Worm (Caenorhabditis elegans) whole organism, young adult: ENCODE measurements around the gene atf-7.

Source experiments
- B0019.2 ChIP-seq: fragments of 200-800 bp; sonication (Bioruptor generic); conservative IDR thresholded peaks from 2 replicates; pipeline ENCODE4 v1.3.6; 2022; ENCODE audit warnings: missing genetic modification reagents, missing genetic modification characterization, missing compliant biosample characterization
- B0035.1 ChIP-seq: sonication (generic microtip); optimal IDR thresholded peaks from 2 replicates; lab custom pipeline; 2016; ENCODE audit warnings: missing genetic modification characterization, mild to moderate bottlenecking, missing compliant biosample characterization, missing genotype, missing genetic modification reagents
- C06A6.2 ChIP-seq: fragments of 200-800 bp; sonication (Bioruptor generic); conservative IDR thresholded peaks from 2 replicates; pipeline ENCODE4 v1.3.6; 2022; ENCODE audit warnings: missing genetic modification characterization, missing compliant biosample characterization
- C17E4.6 ChIP-seq: fragments of 200-800 bp; sonication (Bioruptor generic); IDR thresholded peaks from 2 replicates; pipeline ENCODE4 v1.3.6; 2022; ENCODE audit warnings: missing genetic modification reagents, missing genetic modification characterization, missing compliant biosample characterization
- F10E7.11 ChIP-seq: sonication (generic microtip); optimal IDR thresholded peaks from 2 replicates; lab custom pipeline; 2017; ENCODE audit warnings: mild to moderate bottlenecking, missing genetic modification characterization, moderate library complexity, missing compliant biosample characterization
- F23B12.7 ChIP-seq: sonication (generic microtip); optimal IDR thresholded peaks from 2 replicates; lab custom pipeline; 2017; ENCODE audit warnings: missing genetic modification characterization, mild to moderate bottlenecking, missing compliant biosample characterization, antibody characterized with exemption, moderate library complexity; ENCODE audit not compliant: insufficient read depth
- F33H1.4 ChIP-seq: fragments of 200-800 bp; sonication (Bioruptor generic); IDR thresholded peaks from 2 replicates; pipeline ENCODE4 v1.3.6; 2022; ENCODE audit warnings: missing genetic modification reagents, missing genetic modification characterization, missing compliant biosample characterization
- F52B5.7 ChIP-seq: sonication (generic microtip); optimal IDR thresholded peaks from 2 replicates; lab custom pipeline; 2016; ENCODE audit warnings: mild to moderate bottlenecking, missing genetic modification characterization, missing compliant biosample characterization
- K11D2.4 ChIP-seq: fragments of 200-800 bp; sonication (Bioruptor generic); IDR thresholded peaks from 2 replicates; pipeline ENCODE4 v1.3.6; 2022; ENCODE audit warnings: missing genetic modification reagents, missing genetic modification characterization, missing compliant biosample characterization
- K12H6.12 ChIP-seq: fragments of 200-800 bp; sonication (Bioruptor generic); optimal IDR thresholded peaks from 2 replicates; lab custom pipeline; 2018; ENCODE audit warnings: mild to moderate bottlenecking, missing genetic modification characterization, missing compliant biosample characterization
- Y53G8AR.9 ChIP-seq: fragments of 200-800 bp; sonication (Bioruptor generic); conservative IDR thresholded peaks from 2 replicates; pipeline ENCODE4 v1.3.6; 2022; ENCODE audit warnings: missing genetic modification reagents, missing genetic modification characterization, missing compliant biosample characterization
- Y56A3A.18 ChIP-seq: fragments of 200-800 bp; sonication (Bioruptor generic); IDR thresholded peaks from 2 replicates; pipeline ENCODE4 v1.3.6; 2022; ENCODE audit warnings: missing genetic modification reagents, missing genetic modification characterization, missing compliant biosample characterization
- Y79H2A.3 ChIP-seq: fragments of 200-800 bp; sonication (Bioruptor generic); conservative IDR thresholded peaks from 2 replicates; pipeline ENCODE4 v1.3.6; 2022; ENCODE audit warnings: missing genetic modification reagents, missing genetic modification characterization, missing compliant biosample characterization
- Y95B8A.8 ChIP-seq: fragments of 200-800 bp; sonication (Bioruptor generic); IDR thresholded peaks from 2 replicates; pipeline ENCODE4 v1.3.6; 2022; ENCODE audit warnings: missing genetic modification reagents, missing genetic modification characterization, missing compliant biosample characterization
- ZK185.1 ChIP-seq: sonication (generic microtip); optimal IDR thresholded peaks from 2 replicates; lab custom pipeline; 2016; ENCODE audit warnings: mild to moderate bottlenecking, missing genetic modification characterization, missing compliant biosample characterization; ENCODE audit not compliant: poor library complexity, severe bottlenecking
- aptf-3 ChIP-seq: fragments of 200-800 bp; sonication (Bioruptor generic); IDR thresholded peaks from 2 replicates; pipeline ENCODE4 v1.3.6; 2022; ENCODE audit warnings: missing genetic modification characterization, missing compliant biosample characterization
- attf-3 ChIP-seq: fragments of 200-800 bp; sonication (Bioruptor generic); conservative IDR thresholded peaks from 2 replicates; pipeline ENCODE4 v1.3.6; 2022; ENCODE audit warnings: missing genetic modification reagents, missing genetic modification characterization, missing compliant biosample characterization
- bed-1 ChIP-seq: fragments of 200-800 bp; sonication (Bioruptor generic); IDR thresholded peaks from 2 replicates; pipeline ENCODE4 v1.3.6; 2022; ENCODE audit warnings: missing genetic modification reagents, missing genetic modification characterization, missing compliant biosample characterization
- cebp-1 ChIP-seq, 2 experiments: fragments of 200-800 bp in 1 of 2; sonication (Bioruptor generic) in 1 of 2; sonication (generic microtip) in 1 of 2; IDR thresholded peaks in 1 of 2; optimal IDR thresholded peaks in 1 of 2; 2 replicates each; pipeline versions ENCODE4 v1.3.6 to Lab custom; 2017 to 2022; ENCODE audit warnings: missing compliant biosample characterization in 2 of 2, missing genetic modification characterization in 2 of 2, mild to moderate bottlenecking in 1 of 2, missing genetic modification reagents in 1 of 2, moderate library complexity in 1 of 2
- cebp-2 ChIP-seq: fragments of 200-800 bp; sonication (Bioruptor generic); IDR thresholded peaks from 2 replicates; pipeline ENCODE4 v1.3.6; 2022; ENCODE audit warnings: missing genetic modification characterization, missing compliant biosample characterization
- ceh-27 ChIP-seq: fragments of 200-800 bp; sonication (Bioruptor generic); optimal IDR thresholded peaks from 2 replicates; lab custom pipeline; 2018; ENCODE audit warnings: mild to moderate bottlenecking, missing genetic modification characterization, moderate library complexity, missing compliant biosample characterization
- ceh-79 ChIP-seq: sonication (generic microtip); optimal IDR thresholded peaks from 2 replicates; lab custom pipeline; 2017; ENCODE audit warnings: mild to moderate bottlenecking, missing genetic modification characterization, missing compliant biosample characterization
- ceh-91 ChIP-seq: fragments of 200-800 bp; sonication (Bioruptor generic); IDR thresholded peaks from 2 replicates; pipeline ENCODE4 v1.3.6; 2022; ENCODE audit warnings: missing genetic modification reagents, missing genetic modification characterization, missing compliant biosample characterization
- egl-18 ChIP-seq: fragments of 200-800 bp; sonication (Bioruptor generic); IDR thresholded peaks from 2 replicates; pipeline ENCODE4 v1.3.6; 2022; ENCODE audit warnings: missing genetic modification reagents, missing genetic modification characterization, missing compliant biosample characterization
- egl-44 ChIP-seq: fragments of 200-800 bp; sonication (Bioruptor generic); IDR thresholded peaks from 2 replicates; pipeline ENCODE4 v1.3.6; 2022; ENCODE audit warnings: missing genetic modification reagents, missing genetic modification characterization, missing compliant biosample characterization
- him-1 ChIP-seq: sonication (generic microtip); optimal IDR thresholded peaks from 2 replicates; lab custom pipeline; 2016; ENCODE audit warnings: missing genotype, missing genetic modification reagents, missing genetic modification characterization, missing compliant biosample characterization
- let-526 ChIP-seq: fragments of 200-800 bp; sonication (Bioruptor generic); IDR thresholded peaks from 2 replicates; pipeline ENCODE4 v1.3.6; 2022; ENCODE audit warnings: missing genetic modification reagents, missing genetic modification characterization, missing compliant biosample characterization
- let-607 ChIP-seq, 2 experiments: fragments of 200-800 bp in 1 of 2; sonication (Bioruptor generic) in 1 of 2; sonication (generic microtip) in 1 of 2; optimal IDR thresholded peaks; 2 replicates each; lab custom pipeline; 2016 to 2018; ENCODE audit warnings: mild to moderate bottlenecking in 2 of 2, missing compliant biosample characterization in 2 of 2, missing genetic modification characterization in 2 of 2, moderate library complexity in 2 of 2, missing genotype in 1 of 2
- lin-54 ChIP-seq: fragments of 200-800 bp; sonication (Bioruptor generic); optimal IDR thresholded peaks from 2 replicates; lab custom pipeline; 2018; ENCODE audit warnings: mild to moderate bottlenecking, missing genetic modification characterization, missing compliant biosample characterization
- madf-10 ChIP-seq: sonication (generic microtip); optimal IDR thresholded peaks from 2 replicates; lab custom pipeline; 2016; ENCODE audit warnings: mild to moderate bottlenecking, missing genetic modification characterization, missing compliant biosample characterization
- madf-3 ChIP-seq: fragments of 200-800 bp; sonication (Bioruptor generic); IDR thresholded peaks from 2 replicates; pipeline ENCODE4 v1.3.6; 2022; ENCODE audit warnings: missing genetic modification reagents, missing genetic modification characterization, missing compliant biosample characterization
- madf-6 ChIP-seq: fragments of 200-800 bp; sonication (Bioruptor generic); IDR thresholded peaks from 2 replicates; pipeline ENCODE4 v1.3.6; 2022; ENCODE audit warnings: missing genetic modification reagents, missing genetic modification characterization, missing compliant biosample characterization
- mcd-1 ChIP-seq: fragments of 200-800 bp; sonication (Bioruptor generic); IDR thresholded peaks from 2 replicates; pipeline ENCODE4 v1.3.6; 2022; ENCODE audit warnings: missing genetic modification reagents, missing genetic modification characterization, missing compliant biosample characterization
- nfyb-1 ChIP-seq: fragments of 200-800 bp; sonication (Bioruptor generic); IDR thresholded peaks from 2 replicates; pipeline ENCODE4 v1.3.6; 2022; ENCODE audit warnings: missing genetic modification reagents, missing genetic modification characterization, missing compliant biosample characterization
- pha-4 ChIP-seq: fragments of 150-350 bp; sonication (generic microtip); optimal IDR thresholded peaks from 2 replicates; lab custom pipeline; 2014; ENCODE audit warnings: missing biosample characterization, missing genetic modification reagents, missing genetic modification characterization
- rcor-1 ChIP-seq: fragments of 200-800 bp; sonication (Bioruptor generic); IDR thresholded peaks from 2 replicates; pipeline ENCODE4 v1.3.6; 2022; ENCODE audit warnings: missing genetic modification reagents, missing genetic modification characterization, missing compliant biosample characterization
- sea-2 ChIP-seq: fragments of 200-800 bp; sonication (Bioruptor generic); IDR thresholded peaks from 2 replicates; pipeline ENCODE4 v1.3.6; 2022; ENCODE audit warnings: missing genetic modification characterization, missing compliant biosample characterization
- snpc-1.1 ChIP-seq: sonication (generic microtip); optimal IDR thresholded peaks from 2 replicates; lab custom pipeline; 2017; ENCODE audit warnings: missing genetic modification characterization, mild to moderate bottlenecking, missing compliant biosample characterization, antibody characterized with exemption, moderate library complexity, missing genotype, missing genetic modification reagents; ENCODE audit not compliant: insufficient read depth
- snpc-1.3 ChIP-seq: sonication (generic microtip); optimal IDR thresholded peaks from 2 replicates; lab custom pipeline; 2017; ENCODE audit warnings: missing genetic modification characterization, mild to moderate bottlenecking, missing compliant biosample characterization, antibody characterized with exemption, moderate library complexity, missing genotype, missing genetic modification reagents; ENCODE audit not compliant: insufficient read depth
- tbx-9 ChIP-seq: sonication (generic microtip); optimal IDR thresholded peaks from 2 replicates; lab custom pipeline; 2016; ENCODE audit warnings: borderline replicate concordance, missing genetic modification characterization, inconsistent platforms, missing compliant biosample characterization
- unc-62 ChIP-seq: fragments of 150-350 bp; optimal IDR thresholded peaks from 2 replicates; lab custom pipeline; 2014; ENCODE audit warnings: missing biosample characterization, missing genetic modification reagents, missing genetic modification characterization
- zim-3 ChIP-seq: sonication (generic microtip); optimal IDR thresholded peaks from 2 replicates; lab custom pipeline; 2017; ENCODE audit warnings: mild to moderate bottlenecking, missing genetic modification characterization, moderate library complexity, missing compliant biosample characterization

The atf-7 gene

ce11 chrIII:4475428-4475968 is 23.3 kb downstream of the atf-7 start, which contains the start of gene rps-1 (continued):
- peak; percentile 95 for TF ChIP-seq C06A6.2 (GFP tag; lab: Robert Waterston, UW)
- peak; percentile 98 for TF ChIP-seq rcor-1 (GFP tag; lab: Robert Waterston, UW)
- TF ChIP-seq F10E7.11 (tag; lab: Kevin White, UChicago), result peak; percentile 86
- peak; percentile 95 for TF ChIP-seq snpc-1.3 (tag; lab: Kevin White, UChicago)
- TF ChIP-seq Y95B8A.8 (GFP tag; lab: Robert Waterston, UW), result peak; percentile 93
- TF ChIP-seq B0035.1 (tag; lab: Kevin White, UChicago), result peak; percentile 87
- TF ChIP-seq K12H6.12 (tag; lab: Kevin White, UChicago), result peak; percentile 97
- TF ChIP-seq B0019.2 (GFP tag; lab: Robert Waterston, UW), result peak; percentile 77
- peak; percentile 89 for TF ChIP-seq ceh-91 (GFP tag; lab: Robert Waterston, UW)
- TF ChIP-seq F23B12.7 (tag; lab: Kevin White, UChicago), result peak; percentile 96
- peak; percentile 95 for TF ChIP-seq madf-6 (GFP tag; lab: Robert Waterston, UW)
- TF ChIP-seq F52B5.7 (tag; lab: Kevin White, UChicago), result peak; percentile 78
- TF ChIP-seq lin-54 (GFP tag; lab: Kevin White, UChicago), result peak; percentile 97
- peak; percentile 74 for TF ChIP-seq zim-3 (tag; lab: Kevin White, UChicago)
- TF ChIP-seq aptf-3 (GFP tag; lab: Robert Waterston, UW), result peak; percentile 72; the same call in 1 of the 2 replicates
- peak; percentile 81 for TF ChIP-seq attf-3 (GFP tag; lab: Robert Waterston, UW)

- TF ChIP-seq snpc-1.3 (tag; lab: Kevin White, UChicago) (no peak), Y56A3A.18 (GFP tag; lab: Robert Waterston, UW) (peak; percentile 59; the same call in 1 of the 2 replicates), mcd-1 (GFP tag; lab: Robert Waterston, UW) (no peak), C06A6.2 (GFP tag; lab: Robert Waterston, UW) (no peak)
- TF ChIP-seq, all 124 proteins: peak for 1
Measured at ce11 chrIII:4474908-4475307, 23.9 kb downstream of the atf-7 start, which contains the start of gene ifet-1. ifet-1 (minus strand) TSS chrIII:4475150.

ce11 chrIII:4470793-4471192 is 28.1 kb downstream of the atf-7 start:
- TF ChIP-seq C17E4.6 (GFP tag; lab: Robert Waterston, UW) (0 out of 2 replicates have a peak, but pooled peaks have one; percentile 36), bed-1 (GFP tag; lab: Robert Waterston, UW) (peak; percentile 24; the same call in 1 of the 2 replicates), egl-18 (GFP tag; lab: Robert Waterston, UW) (0 out of 2 replicates have a peak, but pooled peaks have one; percentile 24), Y79H2A.3 (GFP tag; lab: Robert Waterston, UW) (no peak), madf-10 (peak; percentile 72), him-1 (tag; lab: Kevin White, UChicago) (peak; percentile 97), sea-2 (GFP tag; lab: Robert Waterston, UW) (peak; percentile 64; the same call in 1 of the 2 replicates), madf-3 (GFP tag; lab: Robert Waterston, UW) (0 out of 2 replicates have a peak, but pooled peaks have one; percentile 62), tbx-9 (tag; lab: Kevin White, UChicago) (no peak), F33H1.4 (GFP tag; lab: Robert Waterston, UW) (peak; percentile 58), ceh-79 (tag; lab: Kevin White, UChicago) (peak; percentile 70), snpc-1.1 (tag; lab: Kevin White, UChicago) (no peak), unc-62 (GFP tag; lab: Kevin White, UChicago) (no peak), nfyb-1 (GFP tag; lab: Robert Waterston, UW) (peak; percentile 84), Y53G8AR.9 (GFP tag; lab: Robert Waterston, UW) (peak; percentile 67; the same call in 1 of the 2 replicates), K11D2.4 (GFP tag; lab: Robert Waterston, UW) (0 out of 2 replicates have a peak, but pooled peaks have one; percentile 45), pha-4 (tag; lab: Kevin White, UChicago) (no peak), let-607 (tag; optimal IDR thresholded peaks at IDR 0.05; lab: Kevin White, UChicago) (peak; percentile 55 to 67), egl-44 (GFP tag; lab: Robert Waterston, UW) (peak; percentile 82; the same call in 1 of the 2 replicates), cebp-2 (GFP tag; lab: Robert Waterston, UW) (no peak), let-526 (GFP tag; lab: Robert Waterston, UW) (peak; percentile 67; the same call in 1 of the 2 replicates), ZK185.1 (peak; percentile 90), ceh-27 (GFP tag; lab: Kevin White, UChicago) (peak; percentile 67), cebp-1 (GFP tag; IDR thresholded peaks at IDR 0.05; lab: Robert Waterston, UW) (no peak), cebp-1 (tag; optimal IDR thresholded peaks at IDR 0.05; lab: Kevin White, UChicago) (peak; percentile 72)
